Worm (Caenorhabditis elegans) whole organism, mixed stage, embryonic: ENCODE results near the gene bli-5.
"Not testable (repeated sequence)": the region's sequence is repeated elsewhere in the genome, so short reads cannot be mapped to it uniquely, and the experiment has no call there.

Experiments
- ceh-39 ChIP-seq: fragments of 150-350 bp; optimal IDR thresholded peaks from 2 replicates; lab custom pipeline; 2014; ENCODE audit warnings: missing biosample characterization, missing genetic modification characterization
- ceh-43 ChIP-seq: fragments of 200-800 bp; sonication (Bioruptor generic); optimal IDR thresholded peaks from 2 replicates; lab custom pipeline; 2018; ENCODE audit warnings: mild to moderate bottlenecking, missing genetic modification characterization, moderate library complexity, missing compliant biosample characterization
- ces-1 ChIP-seq: fragments of 150-350 bp; optimal IDR thresholded peaks from 2 replicates; lab custom pipeline; 2014; ENCODE audit warnings: missing biosample characterization, missing genetic modification reagents, missing genetic modification characterization
- lin-13 ChIP-seq: fragments of 150-350 bp; optimal IDR thresholded peaks from 2 replicates; lab custom pipeline; 2014; ENCODE audit warnings: missing biosample characterization, missing genetic modification characterization
- lin-32 ChIP-seq: fragments of 200-800 bp; sonication (Bioruptor generic); optimal IDR thresholded peaks from 2 replicates; lab custom pipeline; 2018; ENCODE audit warnings: mild to moderate bottlenecking, missing genetic modification characterization, missing compliant biosample characterization
- mab-5 ChIP-seq: fragments of 150-350 bp; optimal IDR thresholded peaks from 2 replicates; lab custom pipeline; 2014; ENCODE audit warnings: missing biosample characterization, missing genetic modification characterization
- nhr-237 ChIP-seq: fragments of 150-350 bp; optimal IDR thresholded peaks from 2 replicates; lab custom pipeline; 2014; ENCODE audit warnings: missing biosample characterization, missing genetic modification characterization
- snpc-4 ChIP-seq: fragments of 150-350 bp; optimal IDR thresholded peaks from 2 replicates; lab custom pipeline; 2014; ENCODE audit warnings: missing biosample characterization, missing genetic modification characterization
- unc-39 ChIP-seq: fragments of 150-350 bp; optimal IDR thresholded peaks from 2 replicates; lab custom pipeline; 2014; ENCODE audit warnings: missing biosample characterization, missing genetic modification characterization
- zip-8 ChIP-seq: fragments of 150-350 bp; optimal IDR thresholded peaks from 2 replicates; lab custom pipeline; 2014; ENCODE audit warnings: missing biosample characterization, missing genetic modification characterization
- ztf-11 ChIP-seq: fragments of 150-350 bp; optimal IDR thresholded peaks from 2 replicates; lab custom pipeline; 2014; ENCODE audit warnings: missing biosample characterization, missing genetic modification characterization

DNA sequence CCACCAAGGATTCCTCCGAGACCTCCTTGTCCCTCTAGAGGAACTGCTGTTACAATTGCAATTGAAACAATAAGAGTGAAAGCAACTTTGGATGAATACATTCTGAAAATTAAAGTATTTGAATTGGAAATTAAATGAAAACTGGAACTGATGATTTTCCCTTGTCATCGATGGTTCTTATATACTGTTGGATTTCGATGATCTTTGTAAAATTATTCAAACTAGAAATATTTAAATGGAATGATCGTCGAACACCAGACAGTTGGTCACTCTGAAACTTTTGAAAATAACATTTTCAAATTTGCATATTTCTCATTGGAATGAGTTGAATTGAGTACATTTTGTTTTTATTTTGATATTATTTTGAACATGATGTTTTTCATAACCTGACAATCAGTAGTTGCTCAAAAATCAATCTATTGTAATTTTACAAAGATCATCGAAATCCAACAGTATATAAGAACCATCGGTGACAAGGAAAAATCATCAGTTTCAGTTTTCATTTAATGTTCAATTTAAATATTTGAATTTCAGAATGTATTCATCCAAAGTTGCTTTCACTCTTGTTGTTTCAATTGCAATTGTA is 27.8 kb downstream of the bli-5 start, which contains the start of the genes srlf-9 and srlf-10:
- not testable (repeated sequence) for TF ChIP-seq ces-1 (GFP tag; lab: Kevin White, UChicago); lin-13 (tag; lab: Kevin White, UChicago); nhr-237 (tag; lab: Kevin White, UChicago); unc-39 (tag; lab: Kevin White, UChicago); snpc-4 (tag; lab: Kevin White, UChicago); ztf-11 (tag; lab: Kevin White, UChicago); lin-32 (GFP tag; lab: Kevin White, UChicago); ceh-43 (GFP tag; lab: Kevin White, UChicago); zip-8 (tag; lab: Kevin White, UChicago); ceh-39 (tag; lab: Kevin White, UChicago); mab-5
